Worm (Caenorhabditis elegans) whole organism, mixed stage, embryonic: ENCODE results near the gene cbs-2.

Experiments
- elt-1 ChIP-seq: sonication (generic microtip); optimal IDR thresholded peaks from 2 replicates; lab custom pipeline; 2017; ENCODE audit warnings: missing genetic modification characterization, mild to moderate bottlenecking, missing compliant biosample characterization, antibody characterized with exemption, moderate library complexity, borderline replicate concordance; ENCODE audit not compliant: insufficient read depth
- mep-1 ChIP-seq: fragments of 150-350 bp; optimal IDR thresholded peaks from 2 replicates; lab custom pipeline; 2017; ENCODE audit warnings: missing biosample characterization, missing genetic modification reagents, missing genetic modification characterization, inconsistent platforms
- nhr-12 ChIP-seq: fragments of 150-350 bp; optimal IDR thresholded peaks from 2 replicates; lab custom pipeline; 2014; ENCODE audit warnings: missing biosample characterization, missing genetic modification characterization
- nhr-76 ChIP-seq: sonication (generic microtip); optimal IDR thresholded peaks from 2 replicates; lab custom pipeline; 2017; ENCODE audit warnings: missing biosample characterization, missing genetic modification characterization
- unc-62 ChIP-seq: fragments of 150-350 bp; optimal IDR thresholded peaks from 2 replicates; lab custom pipeline; 2014; ENCODE audit warnings: missing biosample characterization, missing genetic modification reagents, missing genetic modification characterization
- ztf-11 ChIP-seq: fragments of 150-350 bp; optimal IDR thresholded peaks from 2 replicates; lab custom pipeline; 2014; ENCODE audit warnings: missing biosample characterization, missing genetic modification characterization

DNA sequence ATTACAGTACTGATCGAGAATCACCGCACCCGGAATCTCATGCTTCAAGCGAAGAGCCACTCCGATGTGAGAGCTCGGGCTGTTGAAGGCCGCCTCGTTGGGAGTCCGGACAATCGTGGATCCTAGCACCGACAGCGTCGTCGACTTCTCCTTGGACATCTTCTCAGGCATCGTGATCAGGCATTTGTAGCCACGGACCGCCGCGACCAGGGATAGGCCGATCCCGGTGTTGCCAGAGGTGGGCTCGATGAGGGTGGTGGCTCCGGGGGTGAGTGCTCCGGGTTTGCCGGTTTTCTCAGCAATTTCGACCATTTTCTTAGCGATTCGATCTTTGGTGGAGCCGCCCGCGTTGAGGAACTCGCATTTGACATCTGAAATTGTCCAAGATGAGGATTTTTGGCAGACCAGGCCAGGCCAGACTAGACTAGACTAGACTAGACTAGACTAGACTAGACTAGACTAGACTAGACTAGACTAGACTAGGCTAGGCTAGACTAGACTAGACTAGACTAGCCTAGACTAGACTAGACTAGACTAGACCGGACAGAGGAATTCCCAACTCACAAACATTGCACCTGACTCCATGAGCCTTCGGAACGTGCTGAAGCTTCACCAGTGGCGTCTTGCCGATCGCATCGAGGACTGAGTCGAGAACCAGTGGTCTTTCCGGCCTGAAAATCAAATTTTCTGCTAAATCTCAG lies 2.0 kb downstream of the cbs-2 start:
- no peak for TF ChIP-seq ztf-11 (tag; lab: Kevin White, UChicago)
- TF ChIP-seq mep-1, result no peak
- no peak for TF ChIP-seq nhr-12 (tag; lab: Kevin White, UChicago)
- TF ChIP-seq unc-62, result no peak
- no peak for TF ChIP-seq elt-1 (tag; lab: Kevin White, UChicago)
- TF ChIP-seq nhr-76 (tag; lab: Kevin White, UChicago), result no peak
